Worm (Caenorhabditis elegans) whole organism, L1 larva: ENCODE measurements around the gene F37C12.14.
A peak's percentile ranks its signal among the peaks of the same experiment; 100 is the strongest.

Experiments
- C04F5.9 ChIP-seq: sonication (generic microtip); optimal IDR thresholded peaks from 2 replicates; lab custom pipeline; 2016; ENCODE audit warnings: missing genetic modification characterization, missing compliant biosample characterization
- C34B4.2 ChIP-seq: sonication (generic microtip); optimal IDR thresholded peaks from 2 replicates; lab custom pipeline; 2017; ENCODE audit warnings: mild to moderate bottlenecking, missing genetic modification characterization, missing compliant biosample characterization
- F16B12.6 ChIP-seq: fragments of 150-350 bp; optimal IDR thresholded peaks from 2 replicates; lab custom pipeline; 2014; ENCODE audit warnings: missing biosample characterization, missing genetic modification characterization
- Y116A8C.19 ChIP-seq: sonication (generic microtip); optimal IDR thresholded peaks from 2 replicates; lab custom pipeline; 2016; ENCODE audit warnings: missing compliant biosample characterization, missing genetic modification characterization, borderline replicate concordance
- alr-1 ChIP-seq: fragments of 200-800 bp; sonication (Bioruptor generic); optimal IDR thresholded peaks from 2 replicates; lab custom pipeline; 2018; ENCODE audit warnings: borderline replicate concordance, mild to moderate bottlenecking, missing genetic modification characterization, missing compliant biosample characterization
- aly-2 ChIP-seq: fragments of 150-350 bp; optimal IDR thresholded peaks from 2 replicates; lab custom pipeline; 2014; ENCODE audit warnings: missing biosample characterization, missing genetic modification characterization
- ama-1 ChIP-seq: fragments of 150-350 bp; optimal IDR thresholded peaks from 2 replicates; lab custom pipeline; 2014
- ceh-8 ChIP-seq: fragments of 200-800 bp; sonication (Bioruptor generic); optimal IDR thresholded peaks from 2 replicates; lab custom pipeline; 2018; ENCODE audit warnings: mild to moderate bottlenecking, missing genetic modification characterization, moderate library complexity, missing compliant biosample characterization
- ceh-82 ChIP-seq, 3 experiments: fragments of 150-350 bp in 1 of 3; sonication (generic microtip) in 2 of 3; optimal IDR thresholded peaks; 2 replicates each; lab custom pipeline; 2014 to 2017; ENCODE audit warnings: missing biosample characterization in 3 of 3, missing genetic modification characterization in 3 of 3
- ceh-88 ChIP-seq: fragments of 200-800 bp; sonication (Bioruptor generic); IDR thresholded peaks from 2 replicates; pipeline ENCODE4 v1.3.6; 2022; ENCODE audit warnings: missing genetic modification characterization, missing compliant biosample characterization
- ces-1 ChIP-seq: fragments of 150-350 bp; optimal IDR thresholded peaks from 2 replicates; lab custom pipeline; 2014; ENCODE audit warnings: missing biosample characterization, missing genetic modification reagents, missing genetic modification characterization
- dpl-1 ChIP-seq, 3 experiments: fragments of 150-350 bp in 2 of 3; sonication (generic microtip) in 1 of 3; optimal IDR thresholded peaks; 2 replicates each; lab custom pipeline; 2014 to 2017; ENCODE audit warnings: missing biosample characterization in 3 of 3, missing genetic modification characterization in 3 of 3, missing genetic modification reagents in 3 of 3
- egl-13 ChIP-seq: sonication (generic microtip); optimal IDR thresholded peaks from 2 replicates; lab custom pipeline; 2016; ENCODE audit warnings: missing genotype, missing genetic modification reagents, missing genetic modification characterization, missing compliant biosample characterization
- elt-2 ChIP-seq: sonication (generic microtip); optimal IDR thresholded peaks from 2 replicates; lab custom pipeline; 2016; ENCODE audit warnings: missing genetic modification characterization, mild to moderate bottlenecking, inconsistent platforms, missing compliant biosample characterization, missing genetic modification reagents
- elt-3 ChIP-seq, 6 experiments: fragments of 150-350 bp in 1 of 6; sonication (generic microtip); optimal IDR thresholded peaks; 2 replicates each; lab custom pipeline; 2017 to 2018; ENCODE audit warnings: missing biosample characterization in 6 of 6, missing genetic modification characterization in 6 of 6, inconsistent platforms in 1 of 6
- ets-5 ChIP-seq: fragments of 200-800 bp; sonication (Bioruptor generic); IDR thresholded peaks from 2 replicates; pipeline ENCODE4 v1.3.6; 2022; ENCODE audit warnings: missing genetic modification characterization, missing compliant biosample characterization
- fkh-4 ChIP-seq: sonication (generic microtip); optimal IDR thresholded peaks from 2 replicates; lab custom pipeline; 2016; ENCODE audit warnings: missing compliant biosample characterization, missing genetic modification characterization, borderline replicate concordance
- fkh-8 ChIP-seq: sonication (generic microtip); optimal IDR thresholded peaks from 2 replicates; lab custom pipeline; 2016; ENCODE audit warnings: mild to moderate bottlenecking, missing genetic modification characterization, missing compliant biosample characterization
- fos-1 ChIP-seq: fragments of 150-350 bp; optimal IDR thresholded peaks from 2 replicates; lab custom pipeline; 2014; ENCODE audit warnings: missing biosample characterization, missing genetic modification characterization
- grh-1 ChIP-seq: fragments of 200-800 bp; sonication (Bioruptor generic); IDR thresholded peaks from 2 replicates; pipeline ENCODE4 v1.3.6; 2022; ENCODE audit warnings: missing genetic modification reagents, missing genetic modification characterization, missing compliant biosample characterization
- hlh-17 ChIP-seq: fragments of 200-800 bp; sonication (Bioruptor generic); optimal IDR thresholded peaks from 2 replicates; lab custom pipeline; 2018; ENCODE audit warnings: missing genetic modification characterization, mild to moderate bottlenecking, missing compliant biosample characterization, moderate library complexity, borderline replicate concordance
- hpl-2 ChIP-seq: fragments of 150-350 bp; optimal IDR thresholded peaks from 2 replicates; lab custom pipeline; 2014; ENCODE audit warnings: missing biosample characterization, missing genetic modification reagents, missing genetic modification characterization
- irx-1 ChIP-seq: sonication (generic microtip); optimal IDR thresholded peaks from 2 replicates; lab custom pipeline; 2016; ENCODE audit warnings: missing genetic modification characterization, missing compliant biosample characterization
- isw-1 ChIP-seq: fragments of 200-800 bp; sonication (Bioruptor generic); IDR thresholded peaks from 2 replicates; pipeline ENCODE4 v1.3.6; 2022; ENCODE audit warnings: missing genetic modification characterization, missing compliant biosample characterization
- lir-3 ChIP-seq: sonication (generic microtip); optimal IDR thresholded peaks from 2 replicates; lab custom pipeline; 2016; ENCODE audit warnings: mild to moderate bottlenecking, missing genetic modification characterization, moderate library complexity, missing compliant biosample characterization; ENCODE audit not compliant: poor library complexity
- lsy-2 ChIP-seq, 2 experiments: fragments of 150-350 bp; optimal IDR thresholded peaks; 2 replicates each; lab custom pipeline; 2014; ENCODE audit warnings: missing biosample characterization in 2 of 2, missing genetic modification characterization in 2 of 2
- mab-9 ChIP-seq: fragments of 200-800 bp; sonication (Bioruptor generic); IDR thresholded peaks from 2 replicates; pipeline ENCODE4 v1.3.6; 2022; ENCODE audit warnings: missing genetic modification reagents, missing genetic modification characterization, missing compliant biosample characterization
- mdl-1 ChIP-seq, 2 experiments: fragments of 150-350 bp; optimal IDR thresholded peaks; 2 replicates each; lab custom pipeline; 2014 to 2017; ENCODE audit warnings: missing biosample characterization in 2 of 2, missing genetic modification characterization in 2 of 2, inconsistent platforms in 1 of 2
- mef-2 ChIP-seq: fragments of 150-350 bp; optimal IDR thresholded peaks from 2 replicates; lab custom pipeline; 2014; ENCODE audit warnings: missing biosample characterization, missing genetic modification characterization
- mep-1 ChIP-seq: fragments of 150-350 bp; optimal IDR thresholded peaks from 2 replicates; lab custom pipeline; 2014; ENCODE audit warnings: missing biosample characterization, missing genetic modification characterization
- nhr-11 ChIP-seq: fragments of 150-350 bp; optimal IDR thresholded peaks from 2 replicates; lab custom pipeline; 2014; ENCODE audit warnings: missing biosample characterization, missing genetic modification characterization
- nhr-19 ChIP-seq: fragments of 200-800 bp; sonication (Bioruptor generic); conservative IDR thresholded peaks from 2 replicates; pipeline ENCODE4 v1.3.6; 2022; ENCODE audit warnings: missing genetic modification characterization, missing compliant biosample characterization
- nhr-28 ChIP-seq: fragments of 150-350 bp; optimal IDR thresholded peaks from 2 replicates; lab custom pipeline; 2014; ENCODE audit warnings: missing biosample characterization, missing genetic modification characterization
- nhr-71 ChIP-seq: sonication (generic microtip); optimal IDR thresholded peaks from 2 replicates; lab custom pipeline; 2016; ENCODE audit warnings: mild to moderate bottlenecking, missing genetic modification characterization, moderate library complexity, missing compliant biosample characterization
- nhr-76 ChIP-seq: sonication (generic microtip); optimal IDR thresholded peaks from 2 replicates; lab custom pipeline; 2017; ENCODE audit warnings: missing biosample characterization, missing genetic modification characterization
- nhr-77 ChIP-seq: fragments of 150-350 bp; optimal IDR thresholded peaks from 2 replicates; lab custom pipeline; 2014; ENCODE audit warnings: missing biosample characterization, missing genetic modification characterization
- nhr-90 ChIP-seq: sonication (generic microtip); optimal IDR thresholded peaks from 2 replicates; lab custom pipeline; 2016; ENCODE audit warnings: mild to moderate bottlenecking, missing genetic modification characterization, missing compliant biosample characterization; ENCODE audit not compliant: poor library complexity
- pag-3 ChIP-seq: sonication (generic microtip); optimal IDR thresholded peaks from 2 replicates; lab custom pipeline; 2017; ENCODE audit warnings: missing genetic modification characterization, mild to moderate bottlenecking, missing compliant biosample characterization, antibody characterized with exemption, borderline replicate concordance; ENCODE audit not compliant: insufficient read depth
- pqm-1 ChIP-seq: sonication (generic microtip); optimal IDR thresholded peaks from 3 replicates; lab custom pipeline; 2017; ENCODE audit warnings: missing biosample characterization, missing genetic modification characterization
- skn-1 ChIP-seq: fragments of 150-350 bp; optimal IDR thresholded peaks from 2 replicates; lab custom pipeline; 2014; ENCODE audit warnings: missing biosample characterization, missing genetic modification characterization
- snu-23 ChIP-seq: sonication (generic microtip); optimal IDR thresholded peaks from 2 replicates; lab custom pipeline; 2016; ENCODE audit warnings: missing genetic modification characterization, missing compliant biosample characterization
- sup-37 ChIP-seq: fragments of 200-800 bp; sonication (Bioruptor generic); optimal IDR thresholded peaks from 2 replicates; lab custom pipeline; 2018; ENCODE audit warnings: mild to moderate bottlenecking, missing genetic modification characterization, missing compliant biosample characterization
- tlp-1 ChIP-seq: fragments of 150-350 bp; optimal IDR thresholded peaks from 2 replicates; lab custom pipeline; 2014; ENCODE audit warnings: missing biosample characterization, missing genetic modification characterization
- unc-86 ChIP-seq: sonication (generic microtip); optimal IDR thresholded peaks from 2 replicates; lab custom pipeline; 2016; ENCODE audit warnings: missing genetic modification characterization, missing compliant biosample characterization
- vab-15 ChIP-seq: sonication (generic microtip); optimal IDR thresholded peaks from 2 replicates; lab custom pipeline; 2017; ENCODE audit warnings: missing genotype, mild to moderate bottlenecking, missing genetic modification characterization, missing compliant biosample characterization
- xbp-1 ChIP-seq: sonication (generic microtip); optimal IDR thresholded peaks from 2 replicates; lab custom pipeline; 2016; ENCODE audit warnings: missing genetic modification characterization, missing compliant biosample characterization
- zag-1 ChIP-seq: fragments of 150-350 bp; optimal IDR thresholded peaks from 2 replicates; lab custom pipeline; 2014; ENCODE audit warnings: missing biosample characterization, missing genetic modification characterization
- zip-4 ChIP-seq: fragments of 200-800 bp; sonication (Bioruptor generic); optimal IDR thresholded peaks from 2 replicates; lab custom pipeline; 2018; ENCODE audit warnings: mild to moderate bottlenecking, missing genetic modification characterization, moderate library complexity, missing compliant biosample characterization
- ztf-11 ChIP-seq, 2 experiments: sonication (generic microtip); optimal IDR thresholded peaks; 2 replicates each; lab custom pipeline; 2016 to 2017; ENCODE audit warnings: missing genetic modification characterization in 2 of 2, missing biosample characterization in 1 of 2, missing compliant biosample characterization in 1 of 2
- ztf-4 ChIP-seq: fragments of 150-350 bp; optimal IDR thresholded peaks from 2 replicates; lab custom pipeline; 2014; ENCODE audit warnings: missing biosample characterization, missing genetic modification characterization

F37C12.14 gene

DNA sequence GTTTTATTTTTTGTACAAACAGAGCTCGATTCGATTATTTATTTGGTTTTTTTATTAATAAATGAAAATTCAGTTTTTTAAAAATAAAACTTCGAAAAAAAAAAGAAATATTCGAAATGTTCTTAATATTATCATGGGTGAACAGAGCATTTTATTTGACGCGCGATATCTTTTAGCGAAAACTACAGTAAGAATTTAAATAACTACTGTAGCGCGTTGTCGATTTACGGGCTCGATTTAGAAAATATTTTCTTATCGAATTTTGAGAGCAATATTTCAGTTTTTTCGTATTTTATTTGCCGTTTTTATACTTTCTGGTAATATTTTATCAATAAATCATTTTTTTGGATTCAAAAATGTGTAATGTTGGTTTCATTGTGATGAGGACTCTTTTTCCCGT, 35.7 kb upstream of the F37C12.14 start:
- TF ChIP-seq nhr-77 (tag; lab: Kevin White, UChicago) = no peak
- peak; percentile 17 for TF ChIP-seq nhr-71
- TF ChIP-seq ets-5 (GFP tag; lab: Robert Waterston, UW) = no peak
- TF ChIP-seq aly-2 = no peak

DNA sequence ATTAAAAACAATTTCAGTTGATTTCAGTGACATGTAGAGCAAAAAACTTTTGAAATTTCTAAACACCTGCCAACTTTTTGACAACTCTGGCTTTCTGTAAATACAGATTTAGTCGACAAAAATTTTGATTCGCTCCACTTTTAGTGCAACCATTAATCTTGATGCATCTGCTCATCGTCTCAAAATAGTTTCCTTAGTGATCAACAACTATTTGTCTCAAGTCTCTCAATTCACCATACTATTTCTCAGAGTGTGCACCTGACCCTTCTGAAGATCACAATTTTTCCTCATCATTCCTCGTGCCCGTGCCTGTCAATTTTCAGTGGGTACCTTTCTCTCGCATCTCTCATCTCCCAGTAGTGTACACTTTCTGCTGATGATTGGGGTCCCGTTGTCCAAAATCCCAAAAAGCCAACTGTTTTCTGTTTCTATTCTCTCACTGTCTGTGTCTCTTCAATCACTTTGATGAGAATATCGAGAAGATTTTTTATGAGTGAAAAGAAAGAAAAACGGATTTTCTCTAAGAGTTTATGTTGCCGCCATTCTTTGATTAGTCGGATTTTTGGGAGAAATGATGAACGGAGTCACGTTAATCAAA, 31.6 kb upstream of the F37C12.14 start:
- TF ChIP-seq ceh-82 (tag; optimal IDR thresholded peaks at IDR 0.05; lab: Kevin White, UChicago) = no peak
- TF ChIP-seq grh-1 = no peak
- TF ChIP-seq hpl-2 (GFP tag; lab: Kevin White, UChicago) = no peak
- peak; percentile 31 for TF ChIP-seq lir-3
- no peak for TF ChIP-seq ztf-11 (tag; optimal IDR thresholded peaks at IDR 0.05; lab: Kevin White, UChicago)
- TF ChIP-seq egl-13 (tag; lab: Kevin White, UChicago) = no peak
- no peak for TF ChIP-seq irx-1
- TF ChIP-seq fkh-8 (tag; lab: Kevin White, UChicago) = no peak
- no peak for TF ChIP-seq pag-3
- TF ChIP-seq nhr-76 = no peak
- TF ChIP-seq snu-23 (GFP tag; lab: Kevin White, UChicago) = peak; percentile 80
- peak; percentile 54 for TF ChIP-seq mef-2 (tag; lab: Kevin White, UChicago)
- no peak for TF ChIP-seq C04F5.9 (tag; lab: Kevin White, UChicago)
- no peak for TF ChIP-seq ceh-88
- TF ChIP-seq F16B12.6 = no peak
- no peak for TF ChIP-seq elt-3 (tag; optimal IDR thresholded peaks at IDR 0.05; lab: Kevin White, UChicago)
- TF ChIP-seq nhr-11 (tag; lab: Kevin White, UChicago) = peak; percentile 65
- TF ChIP-seq nhr-19 = peak; percentile 79
- no peak for TF ChIP-seq nhr-90
- no peak for TF ChIP-seq unc-86 (tag; lab: Kevin White, UChicago)
- no peak for TF ChIP-seq alr-1
- TF ChIP-seq C34B4.2 (tag; lab: Kevin White, UChicago) = no peak
- no peak for TF ChIP-seq elt-2 (tag; lab: Kevin White, UChicago)
- no peak for TF ChIP-seq mab-9 (GFP tag; lab: Robert Waterston, UW)
- peak; percentile 94 for TF ChIP-seq nhr-71
- TF ChIP-seq xbp-1 = peak; percentile 34
- no peak for TF ChIP-seq hlh-17 (GFP tag; lab: Kevin White, UChicago)
- no peak for TF ChIP-seq isw-1 (GFP tag; lab: Robert Waterston, UW)
- TF ChIP-seq fos-1 = no peak
- TF ChIP-seq dpl-1 (GFP tag; optimal IDR thresholded peaks at IDR 0.05; lab: Kevin White, UChicago) = peak; percentile 5 to 30 (median 19)
- no peak for TF ChIP-seq skn-1 (tag; lab: Kevin White, UChicago)
- TF ChIP-seq zip-4 (GFP tag; lab: Kevin White, UChicago) = no peak
- TF ChIP-seq nhr-28 (tag; lab: Kevin White, UChicago) = no peak
- TF ChIP-seq mep-1 (tag; lab: Kevin White, UChicago) = peak; percentile 63
- TF ChIP-seq sup-37 (GFP tag; lab: Kevin White, UChicago) = peak; percentile 46
- TF ChIP-seq zag-1 (tag; lab: Kevin White, UChicago) = no peak
- peak; percentile 76 to 80 for TF ChIP-seq lsy-2 (tag; optimal IDR thresholded peaks at IDR 0.05; lab: Kevin White, UChicago)
- no peak for TF ChIP-seq ces-1 (GFP tag; lab: Kevin White, UChicago)
- no peak for TF ChIP-seq pqm-1
- TF ChIP-seq ama-1 (lab: Kevin White, UChicago) = no peak
- no peak for TF ChIP-seq Y116A8C.19 (tag; lab: Kevin White, UChicago)
- TF ChIP-seq vab-15 (tag; lab: Kevin White, UChicago) = peak; percentile 25
- TF ChIP-seq mdl-1 (tag; optimal IDR thresholded peaks at IDR 0.05; lab: Kevin White, UChicago) = peak in 1 of 2 experiments; percentile 14
- no peak for TF ChIP-seq fkh-4 (tag; lab: Kevin White, UChicago)
- no peak for TF ChIP-seq tlp-1
- no peak for TF ChIP-seq ceh-8
- peak; percentile 71 for TF ChIP-seq ztf-4 (tag; lab: Kevin White, UChicago)
